Worm (Caenorhabditis elegans): ENCODE results near the gene mdt-28.
A peak's percentile ranks its signal among the peaks of the same experiment; 100 is the strongest.

Gene mdt-28

DNA sequence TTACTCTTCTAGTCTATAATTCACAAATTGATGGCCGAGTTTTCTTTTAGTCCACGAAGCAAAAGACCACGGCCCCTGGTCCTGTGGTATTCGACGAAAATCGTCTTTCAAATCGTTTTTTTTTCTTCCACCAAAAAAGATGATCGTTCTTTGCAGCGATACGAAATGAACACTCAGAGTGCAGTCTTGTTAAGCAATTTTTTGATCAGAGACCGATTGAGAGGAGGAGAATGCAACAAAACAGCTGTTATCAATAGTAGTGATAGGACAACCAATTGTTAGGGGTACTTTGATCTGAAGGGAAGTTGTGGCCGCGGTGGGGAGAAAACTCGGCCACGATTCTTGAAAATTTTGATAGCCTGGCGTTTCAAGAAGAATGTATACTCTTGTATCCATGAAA, 11.2 kb downstream of the mdt-28 start (continued):
- TF ChIP-seq lir-3 (tag; optimal IDR thresholded peaks at IDR 0.05; ENCODE audit: poor library complexity) = peak; percentile 16
- TF ChIP-seq efl-3 (GFP tag; optimal IDR thresholded peaks at IDR 0.05) = no peak
- peak in 1 of 2 experiments; percentile 35 for TF ChIP-seq efl-1 (optimal IDR thresholded peaks at IDR 0.05)
- TF ChIP-seq efl-1 (GFP tag; optimal IDR thresholded peaks at IDR 0.05 in 1 of 2) = peak; percentile 23 to 82
- TF ChIP-seq lin-39 (tag; optimal IDR thresholded peaks at IDR 0.05) = peak; percentile 47
- no peak for TF ChIP-seq pqm-1 (tag; optimal IDR thresholded peaks at IDR 0.05)
- TF ChIP-seq grh-1 (GFP tag; IDR thresholded peaks at IDR 0.05) = no peak
- peak; percentile 59 for TF ChIP-seq ztf-4 (tag; optimal IDR thresholded peaks at IDR 0.05)
- TF ChIP-seq mef-2 (tag; optimal IDR thresholded peaks at IDR 0.05) = no peak
- TF ChIP-seq fkh-10 (GFP tag; optimal IDR thresholded peaks at IDR 0.05) = no peak
- TF ChIP-seq ceh-90 (tag; optimal IDR thresholded peaks at IDR 0.05) = no peak
- no peak for TF ChIP-seq hlh-4 (tag; optimal IDR thresholded peaks at IDR 0.05)
- no peak for TF ChIP-seq F16B12.6 (tag; optimal IDR thresholded peaks at IDR 0.05)
- peak; percentile 45 for TF ChIP-seq nhr-85 (tag)
- TF ChIP-seq C04F5.9 (tag; optimal IDR thresholded peaks at IDR 0.05) = no peak
- TF ChIP-seq nhr-47 (tag; optimal IDR thresholded peaks at IDR 0.05) = peak; percentile 40
- peak in 1 of 2 experiments; percentile 70 for TF ChIP-seq mdl-1 (tag; optimal IDR thresholded peaks at IDR 0.05)
- TF ChIP-seq lin-35 (GFP tag; optimal IDR thresholded peaks at IDR 0.05) = peak in 1 of 2 experiments; percentile 78
- no peak for TF ChIP-seq egl-13 (tag; optimal IDR thresholded peaks at IDR 0.05)
- no peak for TF ChIP-seq aly-2 (tag; optimal IDR thresholded peaks at IDR 0.05)
- TF ChIP-seq nhr-28 (tag; optimal IDR thresholded peaks at IDR 0.05) = no peak
- TF ChIP-seq elt-2 (tag; optimal IDR thresholded peaks at IDR 0.05) = peak; percentile 64
- peak; percentile 18 for TF ChIP-seq C16A3.4 (tag; optimal IDR thresholded peaks at IDR 0.05)
- TF ChIP-seq ceh-88 (GFP tag; IDR thresholded peaks at IDR 0.05) = no peak
- TF ChIP-seq zip-4 (GFP tag; optimal IDR thresholded peaks at IDR 0.05) = no peak
- TF ChIP-seq nhr-84 (tag; optimal IDR thresholded peaks at IDR 0.05) = no peak
- no peak for TF ChIP-seq fos-1 (tag; optimal IDR thresholded peaks at IDR 0.05)
- TF ChIP-seq unc-130 (tag; optimal IDR thresholded peaks at IDR 0.05) = peak; percentile 52
- no peak for TF ChIP-seq isw-1 (GFP tag; IDR thresholded peaks at IDR 0.05)
- no peak for TF ChIP-seq sup-37 (GFP tag; optimal IDR thresholded peaks at IDR 0.05)
- TF ChIP-seq dsc-1 (tag; optimal IDR thresholded peaks at IDR 0.05) = no peak
- TF ChIP-seq ztf-11 (tag; optimal IDR thresholded peaks at IDR 0.05) = no peak
- no peak for TF ChIP-seq egl-27 (tag; optimal IDR thresholded peaks at IDR 0.05)
- no peak for TF ChIP-seq vab-15 (tag; optimal IDR thresholded peaks at IDR 0.05)
- no peak for TF ChIP-seq ceh-8 (GFP tag; optimal IDR thresholded peaks at IDR 0.05)
- TF ChIP-seq ceh-63 (GFP tag; optimal IDR thresholded peaks at IDR 0.05) = no peak
- TF ChIP-seq nhr-237 (tag; optimal IDR thresholded peaks at IDR 0.05) = no peak
- no peak for TF ChIP-seq C34B4.2 (tag; optimal IDR thresholded peaks at IDR 0.05)
- TF ChIP-seq lin-14 (GFP tag; optimal IDR thresholded peaks at IDR 0.05) = peak; percentile 72
- TF ChIP-seq sox-4 (tag; optimal IDR thresholded peaks at IDR 0.05) = no peak
- TF ChIP-seq nhr-19 (GFP tag; conservative IDR thresholded peaks at IDR 0.05) = peak; percentile 98
- TF ChIP-seq lsy-2 (tag; optimal IDR thresholded peaks at IDR 0.05) = peak; percentile 36 to 48
- TF ChIP-seq rnt-1 (tag; optimal IDR thresholded peaks at IDR 0.05) = peak; percentile 87
- TF ChIP-seq irx-1 (tag; optimal IDR thresholded peaks at IDR 0.05) = no peak
- no peak for TF ChIP-seq aha-1 (tag; optimal IDR thresholded peaks at IDR 0.05)
- TF ChIP-seq elt-3 (tag; optimal IDR thresholded peaks at IDR 0.05) = peak in 4 of 6 experiments; percentile 48 to 90 (median 60)
- no peak for TF ChIP-seq unc-86 (tag; optimal IDR thresholded peaks at IDR 0.05)
- peak; percentile 93 for TF ChIP-seq nhr-20 (tag; optimal IDR thresholded peaks at IDR 0.05)
- no peak for TF ChIP-seq alr-1 (tag; optimal IDR thresholded peaks at IDR 0.05; ENCODE audit: borderline replicate concordance)
- TF ChIP-seq mep-1 (tag; optimal IDR thresholded peaks at IDR 0.05) = no peak
- TF ChIP-seq lin-15B (tag; optimal IDR thresholded peaks at IDR 0.05) = no peak
- peak; percentile 54 for TF ChIP-seq snu-23 (GFP tag; optimal IDR thresholded peaks at IDR 0.05)
- TF ChIP-seq tlp-1 (tag; optimal IDR thresholded peaks at IDR 0.05) = no peak
- peak; percentile 86 for TF ChIP-seq nhr-71 (tag; optimal IDR thresholded peaks at IDR 0.05)

All from whole organism, L1 larva.